Fruit fly (Drosophila melanogaster) whole organism, adult: ENCODE results near the gene dUTPase.
A peak's percentile ranks its signal among the peaks of the same experiment; 100 is the strongest.

Source experiments
- CG11617 ChIP-seq: fragments of 200-800 bp; sonication (Bioruptor generic); optimal IDR thresholded peaks from 2 replicates; lab custom pipeline; 2017; ENCODE audit warnings: mild to moderate bottlenecking, missing biosample characterization, missing genetic modification reagents, missing genetic modification characterization
- CG12768 ChIP-seq: fragments of 200-800 bp; sonication (Bioruptor generic); optimal IDR thresholded peaks from 2 replicates; lab custom pipeline; 2017; ENCODE audit warnings: missing biosample characterization, missing genetic modification characterization, mild to moderate bottlenecking, moderate library complexity, missing genetic modification reagents
- CG14711 ChIP-seq: fragments of 200-800 bp; sonication (Bioruptor generic); optimal IDR thresholded peaks from 2 replicates; lab custom pipeline; 2018; ENCODE audit warnings: missing biosample characterization, mild to moderate bottlenecking, missing genetic modification characterization, moderate library complexity
- CG1620 ChIP-seq: fragments of 200-800 bp; sonication (Bioruptor generic); optimal IDR thresholded peaks from 2 replicates; lab custom pipeline; 2016; ENCODE audit warnings: missing biosample characterization, missing genetic modification characterization
- CG33017 ChIP-seq: fragments of 200-800 bp; sonication (Bioruptor generic); optimal IDR thresholded peaks from 2 replicates; lab custom pipeline; 2018; ENCODE audit warnings: missing biosample characterization, mild to moderate bottlenecking, missing genetic modification characterization, moderate library complexity
- CG5204 ChIP-seq: fragments of 200-800 bp; sonication (Bioruptor generic); optimal IDR thresholded peaks from 2 replicates; lab custom pipeline; 2016; ENCODE audit warnings: missing biosample characterization, missing genetic modification characterization
- CG7045 ChIP-seq: fragments of 200-800 bp; sonication (Bioruptor generic); optimal IDR thresholded peaks from 2 replicates; lab custom pipeline; 2017; ENCODE audit warnings: missing biosample characterization, mild to moderate bottlenecking, missing genetic modification characterization
- CG7101 ChIP-seq: fragments of 200-800 bp; sonication (Bioruptor generic); optimal IDR thresholded peaks from 2 replicates; lab custom pipeline; 2018; ENCODE audit warnings: missing biosample characterization, mild to moderate bottlenecking, missing genetic modification characterization, moderate library complexity
- Clk ChIP-seq: fragments of 200-800 bp; sonication (Bioruptor generic); optimal IDR thresholded peaks from 2 replicates; lab custom pipeline; 2017; ENCODE audit warnings: missing biosample characterization, missing genetic modification characterization
- Crg-1 ChIP-seq: fragments of 200-800 bp; sonication (Bioruptor generic); optimal IDR thresholded peaks from 2 replicates; lab custom pipeline; 2016; ENCODE audit warnings: missing biosample characterization, missing genetic modification characterization
- Hr96 ChIP-seq: fragments of 200-800 bp; sonication (Bioruptor generic); optimal IDR thresholded peaks from 2 replicates; lab custom pipeline; 2016; ENCODE audit warnings: missing biosample characterization, missing genetic modification characterization
- Mnt ChIP-seq: fragments of 200-800 bp; sonication (Bioruptor generic); optimal IDR thresholded peaks from 2 replicates; lab custom pipeline; 2016; ENCODE audit warnings: missing biosample characterization, mild to moderate bottlenecking, missing genetic modification characterization
- bab1 ChIP-seq: fragments of 200-800 bp; sonication (Bioruptor generic); optimal IDR thresholded peaks from 3 replicates; lab custom pipeline; 2019; ENCODE audit warnings: missing biosample characterization, mild to moderate bottlenecking, missing genetic modification characterization, moderate library complexity
- cic ChIP-seq: fragments of 200-800 bp; sonication (Bioruptor generic); optimal IDR thresholded peaks from 2 replicates; lab custom pipeline; 2017; ENCODE audit warnings: missing biosample characterization, mild to moderate bottlenecking, missing genetic modification characterization, moderate library complexity
- cnc ChIP-seq, 2 experiments: fragments of >200 bp; optimal IDR thresholded peaks; 2 replicates each; lab custom pipeline; 2017
- kay ChIP-seq: fragments of 200-800 bp; sonication (Bioruptor generic); peaks from one replicate; lab custom pipeline; 2016; ENCODE audit warnings: missing biosample characterization, missing genetic modification characterization, borderline replicate concordance
- ovo ChIP-seq: fragments of 200-800 bp; sonication (Bioruptor generic); optimal IDR thresholded peaks from 2 replicates; lab custom pipeline; 2016; ENCODE audit warnings: missing biosample characterization, missing genetic modification characterization
- pad ChIP-seq: fragments of 200-800 bp; sonication (Bioruptor generic); optimal IDR thresholded peaks from 3 replicates; lab custom pipeline; 2017; ENCODE audit warnings: missing biosample characterization, missing genetic modification characterization, mild to moderate bottlenecking, moderate library complexity, missing genetic modification reagents
- tj ChIP-seq: fragments of 200-800 bp; sonication (Bioruptor generic); optimal IDR thresholded peaks from 3 replicates; lab custom pipeline; 2017; ENCODE audit warnings: missing biosample characterization, mild to moderate bottlenecking, missing genetic modification characterization, moderate library complexity
- toe ChIP-seq: fragments of 200-800 bp; sonication (Bioruptor generic); optimal IDR thresholded peaks from 2 replicates; lab custom pipeline; 2016; ENCODE audit warnings: missing biosample characterization, missing genetic modification characterization

dUTPase gene

DNA sequence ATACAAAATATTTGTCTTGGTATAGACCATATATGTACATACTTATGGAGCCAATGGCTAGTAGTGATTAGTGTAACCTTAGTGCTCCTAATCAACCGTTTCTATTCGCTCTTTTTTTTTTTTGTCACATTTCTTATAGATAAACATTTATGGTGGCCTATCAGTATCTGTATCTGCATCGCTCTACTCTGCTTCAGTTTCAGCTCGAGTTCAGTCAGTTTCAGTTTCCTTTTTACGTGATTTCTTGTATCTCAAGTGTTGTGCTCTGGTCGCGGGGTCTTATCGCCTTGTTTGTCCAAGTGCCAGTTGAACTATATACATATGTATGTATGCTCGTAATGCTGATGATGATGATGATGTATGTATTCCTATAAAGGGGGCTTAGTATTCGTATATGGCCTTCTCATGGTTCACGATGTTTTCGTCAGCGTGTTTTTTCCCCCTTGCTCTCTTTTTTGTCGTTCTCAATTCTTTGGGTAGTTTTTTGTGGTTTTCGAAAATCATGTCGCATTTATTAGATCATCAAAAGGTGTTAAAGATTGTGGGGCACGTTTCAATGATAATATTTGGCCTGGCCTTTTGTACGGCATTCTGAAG lies 28.5 kb downstream of the dUTPase start:
- TF ChIP-seq kay (GFP tag; lab: Kevin White, UChicago) (no peak), toe (no peak), ovo (GFP tag; lab: Kevin White, UChicago) (no peak), CG7045 (GFP tag; lab: Kevin White, UChicago) (no peak), CG14711 (tag; lab: Kevin White, UChicago) (no peak), CG11617 (GFP tag; lab: Kevin White, UChicago) (no peak), CG7101 (tag; lab: Kevin White, UChicago) (no peak), Crg-1 (GFP tag; lab: Kevin White, UChicago) (no peak), CG12768 (GFP tag; lab: Kevin White, UChicago) (no peak), CG33017 (no peak), cic (GFP tag; lab: Kevin White, UChicago) (no peak), CG1620 (no peak), CG5204 (no peak), Mnt (GFP tag; lab: Kevin White, UChicago) (no peak), bab1 (no peak), Hr96 (GFP tag; lab: Kevin White, UChicago) (no peak), pad (GFP tag; lab: Kevin White, UChicago) (no peak), tj (GFP tag; lab: Kevin White, UChicago) (no peak), cnc (optimal IDR thresholded peaks at IDR 0.05; lab: Kevin White, UChicago) (no peak), Clk (GFP tag; lab: Kevin White, UChicago) (no peak)

DNA sequence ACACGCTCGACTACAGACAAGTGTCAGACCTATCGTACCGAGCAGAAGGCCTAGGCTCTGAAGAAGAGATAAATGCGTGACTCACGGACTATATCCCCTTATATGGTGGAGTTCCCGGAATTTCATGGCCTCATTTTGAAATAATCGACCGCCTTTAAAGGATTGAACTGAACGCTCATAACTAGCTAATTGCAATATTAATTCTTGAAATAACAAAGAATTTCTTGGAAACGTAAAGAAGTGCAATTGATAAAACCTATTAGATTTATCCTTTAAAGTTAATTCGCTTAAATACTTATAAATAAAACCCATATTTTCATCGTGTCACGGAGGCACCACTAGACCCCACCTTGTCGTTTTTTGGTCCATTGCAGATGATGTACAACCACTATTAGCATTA lies 30.0 kb downstream of the dUTPase start:
- no peak for TF ChIP-seq CG1620
- TF ChIP-seq CG12768 (GFP tag; lab: Kevin White, UChicago) = no peak
- TF ChIP-seq Crg-1 (GFP tag; lab: Kevin White, UChicago) = no peak
- TF ChIP-seq CG7045 (GFP tag; lab: Kevin White, UChicago) = no peak
- no peak for TF ChIP-seq bab1
- TF ChIP-seq tj (GFP tag; lab: Kevin White, UChicago) = no peak
- TF ChIP-seq Mnt (GFP tag; lab: Kevin White, UChicago) = no peak
- TF ChIP-seq CG7101 (tag; lab: Kevin White, UChicago) = no peak
- TF ChIP-seq CG33017 = no peak
- TF ChIP-seq kay (GFP tag; lab: Kevin White, UChicago) = no peak
- TF ChIP-seq CG11617 (GFP tag; lab: Kevin White, UChicago) = no peak
- no peak for TF ChIP-seq cnc (optimal IDR thresholded peaks at IDR 0.05; lab: Kevin White, UChicago)
- TF ChIP-seq toe = no peak
- TF ChIP-seq CG14711 (tag; lab: Kevin White, UChicago) = no peak
- TF ChIP-seq cic (GFP tag; lab: Kevin White, UChicago) = no peak
- TF ChIP-seq Hr96 (GFP tag; lab: Kevin White, UChicago) = no peak

DNA sequence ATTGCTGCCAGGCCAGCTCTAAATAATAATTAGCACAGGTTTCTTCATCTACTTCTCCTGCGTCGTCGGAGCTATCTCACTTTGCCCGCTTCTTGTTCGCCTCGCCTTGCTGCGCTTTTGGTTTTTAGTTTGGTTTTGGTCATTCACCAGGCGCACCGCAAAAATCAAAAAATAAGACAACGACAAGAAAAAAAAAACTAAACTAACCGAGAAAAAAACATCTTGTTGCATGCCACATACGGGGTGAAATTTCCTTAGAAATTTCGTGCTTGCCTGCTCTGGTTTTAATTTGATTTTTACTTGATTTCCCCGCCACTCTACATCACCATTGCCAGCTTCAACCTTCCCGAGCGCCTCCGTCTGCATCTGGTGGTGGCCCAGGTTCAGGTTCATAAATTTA lies 30.7 kb downstream of the dUTPase start:
- TF ChIP-seq CG11617 (GFP tag; lab: Kevin White, UChicago) = no peak

DNA sequence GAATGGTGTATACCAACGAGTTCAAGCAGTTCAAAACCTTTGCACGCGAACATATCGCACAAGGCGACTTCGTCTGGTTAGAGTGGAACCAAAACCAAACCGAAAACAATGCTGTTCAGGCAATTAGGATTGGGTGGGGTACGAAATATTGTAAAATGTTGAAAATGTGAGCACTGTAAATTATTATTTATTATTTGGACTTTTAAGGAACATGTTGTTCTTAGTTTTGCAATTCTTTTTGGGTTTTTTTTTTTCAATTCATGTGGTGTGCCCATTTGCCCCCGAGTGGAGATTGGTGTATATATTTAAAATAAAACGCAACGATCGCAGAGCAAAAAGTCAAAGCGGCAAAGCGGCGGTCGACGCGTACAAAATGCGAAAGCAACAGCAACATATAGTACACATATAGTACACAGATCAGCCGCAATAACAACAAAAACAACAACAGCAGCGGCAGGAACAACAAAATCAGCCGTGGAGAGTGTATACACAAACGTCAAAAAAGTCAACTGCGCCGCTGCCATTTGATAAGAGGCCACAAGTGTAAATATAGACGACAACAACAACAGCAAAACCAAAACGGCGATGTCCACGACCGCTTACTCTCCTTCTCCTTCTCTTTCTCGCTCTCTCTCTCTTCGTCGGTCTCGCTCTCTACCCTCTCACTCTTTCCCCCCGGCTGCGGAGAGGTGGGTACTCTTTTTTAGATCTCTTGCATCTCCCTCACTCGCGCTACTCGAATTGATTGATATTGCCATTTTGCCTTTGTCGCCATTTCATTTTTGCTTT lies 33.8 kb downstream of the dUTPase start:
- TF ChIP-seq Crg-1 (GFP tag; lab: Kevin White, UChicago) (peak; percentile 65), Mnt (GFP tag; lab: Kevin White, UChicago) (peak; percentile 16), tj (GFP tag; lab: Kevin White, UChicago) (no peak), CG7101 (tag; lab: Kevin White, UChicago) (peak; percentile 47), ovo (GFP tag; lab: Kevin White, UChicago) (peak; percentile 50), Hr96 (GFP tag; lab: Kevin White, UChicago) (peak; percentile 29), cnc (optimal IDR thresholded peaks at IDR 0.05; lab: Kevin White, UChicago) (no peak), cic (GFP tag; lab: Kevin White, UChicago) (peak; percentile 91), CG11617 (GFP tag; lab: Kevin White, UChicago) (peak; percentile 63), CG7045 (GFP tag; lab: Kevin White, UChicago) (peak; percentile 46), kay (GFP tag; lab: Kevin White, UChicago) (peak; percentile 89), pad (GFP tag; lab: Kevin White, UChicago) (peak; percentile 34), CG33017 (peak; percentile 70), bab1 (no peak), CG1620 (no peak), toe (peak; percentile 27), CG14711 (tag; lab: Kevin White, UChicago) (peak; percentile 22), CG5204 (peak; percentile 56), CG12768 (GFP tag; lab: Kevin White, UChicago) (peak; percentile 58)

DNA sequence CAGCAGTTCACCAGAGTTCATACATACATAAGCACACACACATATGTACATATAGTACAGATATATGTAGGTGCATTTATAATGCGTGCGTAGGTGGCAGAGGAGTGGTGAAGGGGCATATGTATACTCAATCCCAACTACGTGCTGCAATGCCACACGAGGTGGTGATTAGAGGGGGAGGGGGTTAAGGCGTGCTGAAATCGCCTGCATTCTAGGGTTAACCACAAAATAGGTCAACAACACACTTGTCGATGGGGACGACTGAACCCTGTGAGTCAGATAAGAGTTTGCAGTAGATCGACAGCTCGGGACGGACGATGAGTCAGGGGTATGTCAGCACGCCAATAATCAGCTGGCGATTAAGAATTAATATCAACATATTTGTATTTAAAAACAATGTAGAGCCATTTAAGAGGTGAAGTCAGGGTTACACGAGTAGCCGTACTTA lies 34.4 kb downstream of the dUTPase start:
- TF ChIP-seq tj (GFP tag; lab: Kevin White, UChicago) (no peak), kay (GFP tag; lab: Kevin White, UChicago) (peak; percentile 66)

DNA sequence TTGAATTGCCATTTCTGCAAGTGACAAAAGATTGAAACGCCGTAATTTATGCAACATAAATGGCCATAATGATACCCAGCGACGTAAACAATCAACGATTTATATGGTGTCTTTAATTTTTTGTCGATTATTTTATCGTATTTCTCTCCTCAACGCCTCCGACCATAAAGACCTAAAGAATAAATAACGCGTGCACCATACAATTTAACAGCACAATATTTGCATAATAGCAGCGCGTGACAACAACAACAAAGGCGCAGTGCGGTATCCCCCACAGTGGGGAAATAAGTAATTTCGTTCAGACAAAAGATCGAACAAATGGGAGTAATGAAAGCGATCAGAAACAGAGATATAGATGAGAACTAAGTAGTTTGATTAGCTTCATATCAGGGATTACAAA lies 34.9 kb downstream of the dUTPase start:
- TF ChIP-seq CG7045 (GFP tag; lab: Kevin White, UChicago) (no peak), toe (no peak), Crg-1 (GFP tag; lab: Kevin White, UChicago) (no peak), CG1620 (no peak), tj (GFP tag; lab: Kevin White, UChicago) (no peak), CG5204 (no peak), CG12768 (GFP tag; lab: Kevin White, UChicago) (no peak), kay (GFP tag; lab: Kevin White, UChicago) (no peak), Mnt (GFP tag; lab: Kevin White, UChicago) (no peak), Hr96 (GFP tag; lab: Kevin White, UChicago) (no peak)
